Worm (Caenorhabditis elegans): ENCODE measurements around the gene gyf-1.

DNA sequence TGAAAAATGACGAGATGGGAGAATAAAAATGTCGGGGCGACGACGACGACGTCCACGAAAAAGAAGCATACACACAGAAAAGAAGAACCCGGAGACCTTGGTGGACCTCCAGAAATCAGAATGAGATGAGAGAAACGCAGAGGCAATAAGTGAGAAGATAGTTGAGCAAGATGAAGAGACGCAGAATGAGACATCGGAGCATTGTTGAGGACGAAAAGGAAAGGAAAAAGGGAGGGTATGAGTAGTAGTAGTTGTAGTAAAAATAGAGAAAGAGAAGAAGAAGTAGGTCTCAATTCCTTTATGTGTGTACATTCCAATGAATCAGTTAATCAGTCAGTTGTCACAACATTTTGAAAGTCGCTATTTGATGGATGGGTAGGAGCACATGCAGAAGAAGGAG, 45.3 kb downstream of the gyf-1 start, which contains the start of gene T14B4.8:
- no peak for TF ChIP-seq unc-62 (GFP tag; optimal IDR thresholded peaks at IDR 0.05)
- TF ChIP-seq ama-1 (optimal IDR thresholded peaks at IDR 0.05) = no peak
- no peak for TF ChIP-seq snpc-4 (tag; optimal IDR thresholded peaks at IDR 0.05)
- TF ChIP-seq elt-1 (tag; optimal IDR thresholded peaks at IDR 0.05) = no peak
- TF ChIP-seq ceh-82 (tag; optimal IDR thresholded peaks at IDR 0.05) = no peak
- TF ChIP-seq ceh-9 (tag; optimal IDR thresholded peaks at IDR 0.05) = no peak
- TF ChIP-seq zag-1 (tag; optimal IDR thresholded peaks at IDR 0.05) = no peak
